Fruit fly (Drosophila melanogaster): ENCODE data around the gene Mlc-c.

The Mlc-c gene

dm6 chrX:5637543-5637942 is 15.2 kb upstream of the Mlc-c start:
- TF ChIP-seq insv (optimal IDR thresholded peaks at IDR 0.05) (no peak), h (optimal IDR thresholded peaks at IDR 0.05) (no peak), psq (optimal IDR thresholded peaks at IDR 0.05) (no peak), Sin3A (optimal IDR thresholded peaks at IDR 0.05) (no peak), ttk (optimal IDR thresholded peaks at IDR 0.05) (no peak), Myc (optimal IDR thresholded peaks at IDR 0.05) (no peak)

DNA sequence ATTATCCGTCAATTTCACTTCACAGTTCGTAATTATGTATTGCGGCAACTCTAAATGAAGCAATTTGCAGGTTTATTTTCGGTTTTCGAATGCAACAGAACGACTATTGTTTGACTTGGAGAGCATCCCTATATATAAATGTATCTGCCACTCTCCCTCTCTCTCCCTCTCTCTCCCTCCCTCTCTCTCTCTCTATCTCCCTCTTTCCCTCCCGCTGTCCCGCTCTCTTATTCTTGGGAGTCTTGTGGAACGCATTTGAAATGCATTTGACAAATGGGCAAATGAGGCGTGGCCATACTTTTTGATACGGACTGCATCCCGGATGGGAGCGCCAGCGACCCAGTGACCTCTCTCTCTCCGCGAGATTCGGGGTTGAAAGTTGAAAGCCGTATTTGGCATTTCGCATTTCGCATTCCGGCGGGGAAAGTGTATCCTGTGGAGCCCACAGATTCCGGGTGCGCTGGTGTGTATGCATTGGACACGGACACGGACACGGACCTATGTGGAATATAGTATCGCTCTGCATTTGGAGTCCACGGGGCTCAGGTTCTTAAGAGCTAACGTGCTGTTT is 14.3 kb upstream of the Mlc-c start:
- TF ChIP-seq Myc (optimal IDR thresholded peaks at IDR 0.05) (no peak), ttk (optimal IDR thresholded peaks at IDR 0.05) (no peak), psq (optimal IDR thresholded peaks at IDR 0.05) (no peak), insv (optimal IDR thresholded peaks at IDR 0.05) (no peak), h (optimal IDR thresholded peaks at IDR 0.05) (no peak), Sin3A (optimal IDR thresholded peaks at IDR 0.05) (no peak)

dm6 chrX:5634714-5635113 is 12.4 kb upstream of the Mlc-c start:
- TF ChIP-seq ttk (optimal IDR thresholded peaks at IDR 0.05), result no peak
- no peak for TF ChIP-seq h (optimal IDR thresholded peaks at IDR 0.05)
- no peak for TF ChIP-seq insv (optimal IDR thresholded peaks at IDR 0.05)
- TF ChIP-seq Myc (optimal IDR thresholded peaks at IDR 0.05), result no peak
- no peak for TF ChIP-seq psq (optimal IDR thresholded peaks at IDR 0.05)
- TF ChIP-seq Sin3A (optimal IDR thresholded peaks at IDR 0.05), result no peak

DNA sequence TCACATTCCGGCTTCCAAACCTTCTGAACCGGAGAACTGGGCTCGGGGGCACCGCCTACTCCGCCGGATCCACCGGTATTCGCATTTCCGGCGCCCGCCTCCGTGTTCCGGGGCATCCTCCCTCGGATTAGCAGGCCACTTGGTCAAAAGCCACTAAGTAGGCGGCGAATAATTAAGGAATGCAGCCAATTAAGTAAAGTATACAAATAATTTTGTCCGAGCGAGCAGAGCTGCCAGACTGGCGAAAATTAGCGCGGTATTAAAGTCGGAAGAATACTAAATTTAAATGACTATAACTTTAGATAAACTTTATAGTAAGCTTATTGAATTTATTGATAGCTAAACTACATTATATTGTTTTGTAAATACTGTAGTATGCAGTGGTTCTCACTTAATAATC is 3.8 kb downstream of the Mlc-c start, which contains the start of gene RhoGAP5A:
Gene RhoGAP5A, minus strand, starts transcription at position 245 of the 400 bp plus-strand sequence.
- TF ChIP-seq Sin3A (optimal IDR thresholded peaks at IDR 0.05), result no peak
- no peak for TF ChIP-seq ttk (optimal IDR thresholded peaks at IDR 0.05)
- TF ChIP-seq Myc (optimal IDR thresholded peaks at IDR 0.05), result no peak
- TF ChIP-seq insv (optimal IDR thresholded peaks at IDR 0.05), result no peak
- no peak for TF ChIP-seq h (optimal IDR thresholded peaks at IDR 0.05)
- no peak for TF ChIP-seq psq (optimal IDR thresholded peaks at IDR 0.05)

- TF ChIP-seq ttk (optimal IDR thresholded peaks at IDR 0.05), result no peak
- no peak for TF ChIP-seq insv (optimal IDR thresholded peaks at IDR 0.05)
- no peak for TF ChIP-seq Sin3A (optimal IDR thresholded peaks at IDR 0.05)
- TF ChIP-seq Myc (optimal IDR thresholded peaks at IDR 0.05), result no peak
- no peak for TF ChIP-seq psq (optimal IDR thresholded peaks at IDR 0.05)
- no peak for TF ChIP-seq h (optimal IDR thresholded peaks at IDR 0.05)
Measured at dm6 chrX:5616270-5616669, 6.1 kb downstream of the Mlc-c start, which contains the start of gene CG34434. CG34434 (minus strand) TSS chrX:5616370.

DNA sequence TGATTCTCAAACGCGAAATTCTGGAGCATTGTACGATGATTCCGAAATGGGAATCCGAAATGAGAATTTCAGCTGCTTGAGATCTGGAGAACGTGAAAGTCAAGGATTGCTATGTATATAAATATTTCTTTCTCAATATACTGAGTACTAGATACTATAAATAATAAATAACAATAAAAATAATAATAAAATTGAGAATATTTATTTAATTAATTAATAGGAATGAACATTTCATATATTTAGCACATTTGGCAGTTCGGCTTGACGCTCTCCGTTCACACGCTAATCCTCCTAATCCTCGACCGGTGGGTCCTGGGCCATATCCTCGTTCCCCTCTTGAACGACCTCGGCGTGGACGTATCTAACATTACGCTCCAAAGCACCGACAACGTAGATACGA is 8.0 kb downstream of the Mlc-c start, which contains the start of gene CG34435:
Gene CG34435, minus strand, starts transcription at position 101 of the 400 bp plus-strand sequence.
- TF ChIP-seq insv (optimal IDR thresholded peaks at IDR 0.05), result no peak
- no peak for TF ChIP-seq h (optimal IDR thresholded peaks at IDR 0.05)
- no peak for TF ChIP-seq Sin3A (optimal IDR thresholded peaks at IDR 0.05)
- TF ChIP-seq ttk (optimal IDR thresholded peaks at IDR 0.05), result no peak
- no peak for TF ChIP-seq psq (optimal IDR thresholded peaks at IDR 0.05)
- no peak for TF ChIP-seq Myc (optimal IDR thresholded peaks at IDR 0.05)

DNA sequence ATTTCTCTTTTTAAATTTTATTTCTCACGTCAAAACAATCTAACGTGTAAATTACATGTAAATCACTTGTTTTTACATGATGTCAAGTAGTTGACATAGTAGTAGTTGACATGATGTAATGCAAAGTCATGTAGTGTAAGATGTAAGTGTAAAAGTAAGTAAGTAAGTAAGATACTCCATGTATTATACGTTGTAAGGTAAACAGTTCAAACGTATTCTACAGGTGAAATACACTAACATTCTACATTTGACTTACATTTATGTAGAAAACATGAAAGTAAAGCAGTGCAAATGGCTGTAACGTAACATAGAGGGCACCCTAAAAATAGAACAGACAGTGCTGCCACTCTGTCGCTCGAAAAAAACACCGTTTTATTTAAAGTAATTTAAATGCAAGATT is 9.4 kb downstream of the Mlc-c start:
- TF ChIP-seq ttk (optimal IDR thresholded peaks at IDR 0.05) (no peak), h (optimal IDR thresholded peaks at IDR 0.05) (no peak), Sin3A (optimal IDR thresholded peaks at IDR 0.05) (no peak), psq (optimal IDR thresholded peaks at IDR 0.05) (no peak), insv (optimal IDR thresholded peaks at IDR 0.05) (no peak), Myc (optimal IDR thresholded peaks at IDR 0.05) (no peak)

DNA sequence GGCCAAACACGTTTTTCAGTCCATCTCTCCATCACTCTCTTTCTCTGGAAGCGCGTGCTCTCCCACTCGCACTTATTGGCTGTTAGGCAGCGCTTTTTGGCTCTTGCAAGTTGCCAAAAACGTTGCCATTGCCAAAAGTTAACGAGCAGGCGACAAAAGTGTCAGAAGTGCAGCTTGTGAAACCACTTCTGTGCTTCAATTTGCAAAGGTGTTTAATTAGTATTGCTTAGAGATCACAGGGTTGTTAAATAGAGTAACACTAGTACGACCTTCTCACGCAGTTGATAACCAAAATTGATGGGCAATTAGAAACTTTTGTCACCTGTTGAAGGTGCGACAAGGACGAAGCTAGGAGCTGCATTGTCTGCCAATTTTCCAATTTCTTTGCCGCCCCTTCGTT is 13.9 kb downstream of the Mlc-c start:
- TF ChIP-seq Myc (optimal IDR thresholded peaks at IDR 0.05) (no peak), psq (optimal IDR thresholded peaks at IDR 0.05) (no peak), ttk (optimal IDR thresholded peaks at IDR 0.05) (no peak), insv (optimal IDR thresholded peaks at IDR 0.05) (no peak), Sin3A (optimal IDR thresholded peaks at IDR 0.05) (no peak), h (optimal IDR thresholded peaks at IDR 0.05) (no peak)

dm6 chrX:5607647-5608046 is 14.7 kb downstream of the Mlc-c start:
- no peak for TF ChIP-seq ttk (optimal IDR thresholded peaks at IDR 0.05)
- no peak for TF ChIP-seq insv (optimal IDR thresholded peaks at IDR 0.05)
- TF ChIP-seq Myc (optimal IDR thresholded peaks at IDR 0.05), result no peak
- TF ChIP-seq Sin3A (optimal IDR thresholded peaks at IDR 0.05), result no peak
- no peak for TF ChIP-seq h (optimal IDR thresholded peaks at IDR 0.05)
- no peak for TF ChIP-seq psq (optimal IDR thresholded peaks at IDR 0.05)

DNA sequence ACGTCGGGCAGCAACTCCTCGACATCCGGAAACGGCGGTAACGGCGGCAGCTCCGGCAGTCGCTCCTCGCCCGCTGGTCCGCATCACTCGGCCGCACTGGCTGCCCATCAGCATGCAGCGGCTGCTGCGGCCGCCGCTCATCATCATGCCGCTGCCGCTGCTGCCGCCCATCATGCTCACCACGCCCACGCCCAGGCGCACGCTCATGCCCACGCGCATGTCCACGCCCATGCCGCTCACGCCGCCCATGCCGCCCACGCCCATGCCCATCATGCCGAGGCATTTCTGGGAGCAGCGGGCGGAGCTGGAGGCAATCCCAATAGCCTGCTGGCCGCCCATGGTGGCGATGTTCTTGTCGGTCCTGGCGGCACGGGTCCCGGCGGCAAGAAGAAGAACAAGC is 16.0 kb downstream of the Mlc-c start:
- no peak for TF ChIP-seq ttk (optimal IDR thresholded peaks at IDR 0.05)
- no peak for TF ChIP-seq psq (optimal IDR thresholded peaks at IDR 0.05)
- TF ChIP-seq insv (optimal IDR thresholded peaks at IDR 0.05), result no peak
- TF ChIP-seq h (optimal IDR thresholded peaks at IDR 0.05), result no peak
- no peak for TF ChIP-seq Sin3A (optimal IDR thresholded peaks at IDR 0.05)
- TF ChIP-seq Myc (optimal IDR thresholded peaks at IDR 0.05), result no peak

dm6 chrX:5604181-5604580 is 18.2 kb downstream of the Mlc-c start:
- TF ChIP-seq ttk (optimal IDR thresholded peaks at IDR 0.05) (no peak), insv (optimal IDR thresholded peaks at IDR 0.05) (no peak), psq (optimal IDR thresholded peaks at IDR 0.05) (no peak), Myc (optimal IDR thresholded peaks at IDR 0.05) (no peak), Sin3A (optimal IDR thresholded peaks at IDR 0.05) (no peak), h (optimal IDR thresholded peaks at IDR 0.05) (no peak)

DNA sequence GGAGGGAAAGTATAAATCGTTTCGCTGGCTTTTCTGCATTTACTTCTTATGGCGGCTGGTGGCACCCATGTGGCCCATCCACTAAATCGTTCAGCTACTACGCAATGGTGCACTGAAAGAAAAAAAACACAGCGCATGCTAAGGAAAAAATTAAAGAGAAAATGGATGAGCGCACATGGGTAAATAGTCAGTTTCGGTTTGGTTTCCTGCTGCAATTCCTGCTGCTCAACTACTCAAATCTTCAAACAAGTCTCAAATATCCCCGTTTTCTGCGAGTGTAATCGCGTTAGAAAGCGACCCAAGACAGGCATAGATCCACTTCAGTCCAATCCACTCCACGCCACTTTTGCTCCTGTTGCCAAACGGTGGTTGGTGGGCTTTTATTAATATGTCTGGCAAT is 19.3 kb downstream of the Mlc-c start:
- no peak for TF ChIP-seq Sin3A (optimal IDR thresholded peaks at IDR 0.05)

- TF ChIP-seq Myc (optimal IDR thresholded peaks at IDR 0.05) (no peak), Sin3A (optimal IDR thresholded peaks at IDR 0.05) (no peak), ttk (optimal IDR thresholded peaks at IDR 0.05) (no peak), h (optimal IDR thresholded peaks at IDR 0.05) (no peak), insv (optimal IDR thresholded peaks at IDR 0.05) (no peak), psq (optimal IDR thresholded peaks at IDR 0.05) (no peak)
Measured at dm6 chrX:5602308-5602707, 20.0 kb downstream of the Mlc-c start.
